Fruit fly (Drosophila melanogaster) whole organism, embryonic: ENCODE data around the gene Etfb.

Experiments used
- Abd-B ChIP-seq: fragments of 200-800 bp; sonication (Bioruptor generic); optimal IDR thresholded peaks from 2 replicates; lab custom pipeline; 2018; ENCODE audit warnings: missing biosample characterization, mild to moderate bottlenecking, missing genetic modification characterization, moderate library complexity
- CG10209 ChIP-seq: fragments of 200-800 bp; sonication (Bioruptor generic); optimal IDR thresholded peaks from 3 replicates; lab custom pipeline; 2017; ENCODE audit warnings: missing biosample characterization, mild to moderate bottlenecking, missing genetic modification characterization, missing genetic modification reagents
- CG11093 ChIP-seq: fragments of 200-800 bp; sonication (Bioruptor generic); IDR thresholded peaks from 3 replicates; pipeline ENCODE4 v1.3.6; 2022; ENCODE audit warnings: missing biosample characterization, missing genetic modification characterization
- CG11247 ChIP-seq: fragments of 200-800 bp; sonication (Bioruptor generic); IDR thresholded peaks from 2 replicates; pipeline ENCODE4 v1.3.6; 2022; ENCODE audit warnings: missing biosample characterization, missing genetic modification characterization
- CG13287 ChIP-seq: fragments of 200-800 bp; sonication (Bioruptor generic); IDR thresholded peaks from 2 replicates; pipeline ENCODE4 v1.3.6; 2022; ENCODE audit warnings: missing biosample characterization, missing genetic modification characterization; ENCODE audit not compliant: partially characterized antibody
- CG13296 ChIP-seq: fragments of 200-800 bp; sonication (Bioruptor generic); optimal IDR thresholded peaks from 3 replicates; lab custom pipeline; 2018; ENCODE audit warnings: missing biosample characterization, mild to moderate bottlenecking, missing genetic modification characterization
- CG13894 ChIP-seq: fragments of 200-800 bp; sonication (Bioruptor generic); optimal IDR thresholded peaks from 3 replicates; lab custom pipeline; 2018; ENCODE audit warnings: missing biosample characterization, mild to moderate bottlenecking, missing genetic modification characterization, moderate library complexity
- CG15479 ChIP-seq: fragments of 200-800 bp; sonication (Bioruptor generic); optimal IDR thresholded peaks from 3 replicates; lab custom pipeline; 2019; ENCODE audit warnings: missing biosample characterization, mild to moderate bottlenecking, missing genetic modification characterization, moderate library complexity
- CG17612 ChIP-seq: fragments of 200-800 bp; sonication (Bioruptor generic); IDR thresholded peaks from 2 replicates; pipeline ENCODE4 v1.3.6; 2022; ENCODE audit warnings: missing biosample characterization, missing genetic modification characterization
- CG17829 ChIP-seq: fragments of 200-800 bp; optimal IDR thresholded peaks from 2 replicates; lab custom pipeline; 2019; ENCODE audit warnings: missing biosample characterization, mild to moderate bottlenecking, missing genetic modification characterization, moderate library complexity
- CG33213 ChIP-seq: fragments of 200-800 bp; sonication (Bioruptor generic); optimal IDR thresholded peaks from 3 replicates; lab custom pipeline; 2016; ENCODE audit warnings: missing biosample characterization, missing genetic modification characterization
- CG4328 ChIP-seq: fragments of 200-800 bp; sonication (Bioruptor generic); optimal IDR thresholded peaks from 3 replicates; lab custom pipeline; 2017; ENCODE audit warnings: missing biosample characterization, missing genetic modification reagents, missing genetic modification characterization
- CG43689 ChIP-seq: fragments of 200-800 bp; sonication (Bioruptor generic); IDR thresholded peaks from 2 replicates; pipeline ENCODE4 v1.3.6; 2022; ENCODE audit warnings: missing biosample characterization, missing genetic modification characterization
- CG5953 ChIP-seq: fragments of 200-800 bp; sonication (Bioruptor generic); IDR thresholded peaks from 2 replicates; pipeline ENCODE4 v1.3.6; 2022; ENCODE audit warnings: missing biosample characterization, missing genetic modification characterization
- CG6689 ChIP-seq: fragments of 200-800 bp; sonication (Bioruptor generic); IDR thresholded peaks from 2 replicates; pipeline ENCODE4 v1.3.6; 2022; ENCODE audit warnings: missing biosample characterization, missing genetic modification characterization
- CG6813 ChIP-seq: fragments of 200-800 bp; sonication (Bioruptor generic); optimal IDR thresholded peaks from 2 replicates; lab custom pipeline; 2017; ENCODE audit warnings: missing biosample characterization, missing genetic modification characterization, mild to moderate bottlenecking, moderate library complexity, missing genetic modification reagents
- CG9876 ChIP-seq: fragments of 200-800 bp; sonication (Bioruptor generic); optimal IDR thresholded peaks from 2 replicates; lab custom pipeline; 2016; ENCODE audit warnings: missing biosample characterization, missing genetic modification characterization
- D19A ChIP-seq: fragments of 200-800 bp; optimal IDR thresholded peaks from 3 replicates; lab custom pipeline; 2019; ENCODE audit warnings: missing biosample characterization, mild to moderate bottlenecking, missing genetic modification characterization, moderate library complexity
- Dp ChIP-seq: fragments of 200-800 bp; sonication (Bioruptor generic); optimal IDR thresholded peaks from 2 replicates; lab custom pipeline; 2018; ENCODE audit warnings: missing biosample characterization, mild to moderate bottlenecking, missing genetic modification characterization, moderate library complexity
- Hr3 ChIP-seq: fragments of 200-800 bp; sonication (Bioruptor generic); optimal IDR thresholded peaks from 3 replicates; lab custom pipeline; 2016; ENCODE audit warnings: missing biosample characterization, missing genetic modification characterization
- Hr78 ChIP-seq, 2 experiments: fragments of 200-800 bp in 1 of 2; fragments of >200 bp in 1 of 2; sonication (Bioruptor generic) in 1 of 2; optimal IDR thresholded peaks; 2 replicates each; lab custom pipeline; 2017 to 2019; ENCODE audit warnings: missing biosample characterization in 2 of 2, missing genetic modification characterization in 2 of 2, mild to moderate bottlenecking in 1 of 2, moderate library complexity in 1 of 2
- Neu2 ChIP-seq: fragments of 200-800 bp; sonication (Bioruptor generic); optimal IDR thresholded peaks from 3 replicates; lab custom pipeline; 2016; ENCODE audit warnings: missing biosample characterization, missing genetic modification characterization, borderline replicate concordance
- Oli ChIP-seq: fragments of 200-800 bp; sonication (Bioruptor generic); optimal IDR thresholded peaks from 2 replicates; lab custom pipeline; 2018; ENCODE audit warnings: missing biosample characterization, mild to moderate bottlenecking, missing genetic modification characterization, moderate library complexity
- Opbp ChIP-seq: fragments of 200-800 bp; sonication (Bioruptor generic); IDR thresholded peaks from 3 replicates; pipeline ENCODE4 v1.3.6; 2022; ENCODE audit warnings: missing biosample characterization, missing genetic modification characterization; ENCODE audit not compliant: partially characterized antibody
- Ravus ChIP-seq: fragments of 200-800 bp; sonication (Bioruptor generic); IDR thresholded peaks from 2 replicates; pipeline ENCODE4 v1.3.6; 2022; ENCODE audit warnings: missing biosample characterization, missing genetic modification characterization
- Sox102F ChIP-seq: fragments of 200-800 bp; sonication (Bioruptor generic); optimal IDR thresholded peaks from 2 replicates; lab custom pipeline; 2018; ENCODE audit warnings: missing biosample characterization, mild to moderate bottlenecking, missing genetic modification characterization, moderate library complexity
- Spps ChIP-seq: fragments of 200-800 bp; sonication (Bioruptor generic); optimal IDR thresholded peaks from 2 replicates; lab custom pipeline; 2018; ENCODE audit warnings: missing biosample characterization, mild to moderate bottlenecking, missing genetic modification characterization
- TFAM ChIP-seq: fragments of 200-800 bp; sonication (Bioruptor generic); optimal IDR thresholded peaks from 2 replicates; lab custom pipeline; 2017; ENCODE audit warnings: missing biosample characterization, missing genetic modification characterization, inconsistent platforms
- Usf ChIP-seq: fragments of 200-800 bp; sonication (Bioruptor generic); optimal IDR thresholded peaks from 2 replicates; lab custom pipeline; 2017; ENCODE audit warnings: missing genotype, missing biosample characterization, missing genetic modification characterization
- aop ChIP-seq: fragments of 200-800 bp; sonication (Bioruptor generic); IDR thresholded peaks from 2 replicates; pipeline ENCODE4 v1.3.6; 2022; ENCODE audit warnings: missing biosample characterization, missing genetic modification characterization
- ara ChIP-seq: fragments of 200-800 bp; sonication (Bioruptor generic); IDR thresholded peaks from 2 replicates; pipeline ENCODE4 v1.3.6; 2022; ENCODE audit warnings: missing biosample characterization, missing genetic modification characterization
- az2 ChIP-seq: fragments of 200-800 bp; sonication (Bioruptor generic); optimal IDR thresholded peaks from 3 replicates; lab custom pipeline; 2016; ENCODE audit warnings: missing biosample characterization, missing genetic modification characterization
- bab2 ChIP-seq: fragments of 200-800 bp; sonication (Bioruptor generic); optimal IDR thresholded peaks from 2 replicates; lab custom pipeline; 2016; ENCODE audit warnings: missing biosample characterization, missing genetic modification characterization
- btn ChIP-seq: fragments of 200-800 bp; sonication (Bioruptor generic); optimal IDR thresholded peaks from 2 replicates; lab custom pipeline; 2016; ENCODE audit warnings: missing biosample characterization, missing genetic modification characterization
- cas ChIP-seq: fragments of 200-800 bp; sonication (Bioruptor generic); IDR thresholded peaks from 2 replicates; pipeline ENCODE4 v1.3.6; 2022; ENCODE audit warnings: missing biosample characterization, missing genetic modification characterization
- crp ChIP-seq, 2 experiments: fragments of 200-800 bp; sonication (Bioruptor generic); optimal IDR thresholded peaks; 2 replicates in 1 of 2; 3 replicates in 1 of 2; lab custom pipeline; 2017; ENCODE audit warnings: missing biosample characterization in 2 of 2, missing genetic modification characterization in 2 of 2, mild to moderate bottlenecking in 1 of 2, moderate library complexity in 1 of 2
- da ChIP-seq: fragments of 200-800 bp; sonication (Bioruptor generic); optimal IDR thresholded peaks from 2 replicates; lab custom pipeline; 2016; ENCODE audit warnings: missing biosample characterization, missing genetic modification characterization
- disco-r ChIP-seq: fragments of 200-800 bp; sonication (Bioruptor generic); optimal IDR thresholded peaks from 2 replicates; lab custom pipeline; 2016; ENCODE audit warnings: missing biosample characterization, missing genetic modification characterization
- dmrt11E ChIP-seq: fragments of 200-800 bp; sonication (Bioruptor generic); optimal IDR thresholded peaks from 3 replicates; lab custom pipeline; 2018; ENCODE audit warnings: missing biosample characterization, mild to moderate bottlenecking, missing genetic modification characterization, moderate library complexity
- gcm ChIP-seq: fragments of 200-800 bp; sonication (Bioruptor generic); optimal IDR thresholded peaks from 2 replicates; lab custom pipeline; 2019; ENCODE audit warnings: missing biosample characterization, mild to moderate bottlenecking, missing genetic modification characterization, moderate library complexity
- jigr1 ChIP-seq: fragments of 200-800 bp; sonication (Bioruptor generic); IDR thresholded peaks from 3 replicates; pipeline ENCODE4 v1.3.6; 2022; ENCODE audit warnings: missing biosample characterization, missing genetic modification characterization
- kni ChIP-seq: fragments of 200-800 bp; sonication (Bioruptor generic); optimal IDR thresholded peaks from 3 replicates; lab custom pipeline; 2017; ENCODE audit warnings: mild to moderate bottlenecking, missing biosample characterization, missing genetic modification reagents, missing genetic modification characterization
- prd ChIP-seq, 3 experiments: fragments of >200 bp in 2 of 3; fragments of 200-800 bp in 1 of 3; sonication (Bioruptor generic) in 1 of 3; optimal IDR thresholded peaks in 2 of 3; IDR thresholded peaks in 1 of 3; 2 replicates in 2 of 3; 3 replicates in 1 of 3; pipeline versions ENCODE4 v1.3.6 to Lab custom; 2017 to 2022; ENCODE audit warnings: missing biosample characterization in 1 of 3, missing genetic modification characterization in 1 of 3
- psq ChIP-seq: fragments of 200-800 bp; sonication (Bioruptor generic); optimal IDR thresholded peaks from 2 replicates; lab custom pipeline; 2017; ENCODE audit warnings: missing biosample characterization, missing genetic modification characterization
- pum ChIP-seq: fragments of 200-800 bp; sonication (Bioruptor generic); optimal IDR thresholded peaks from 2 replicates; lab custom pipeline; 2016; ENCODE audit warnings: missing biosample characterization, missing genetic modification characterization
- ranshi ChIP-seq: fragments of 200-800 bp; sonication (Bioruptor generic); IDR thresholded peaks from 2 replicates; pipeline ENCODE4 v1.3.6; 2022; ENCODE audit warnings: missing biosample characterization, missing genetic modification characterization
- ro ChIP-seq: fragments of 200-800 bp; sonication (Bioruptor generic); IDR thresholded peaks from 2 replicates; pipeline ENCODE4 v1.3.6; 2022; ENCODE audit warnings: missing biosample characterization, missing genetic modification characterization
- shn ChIP-seq: fragments of 200-800 bp; sonication (Bioruptor generic); optimal IDR thresholded peaks from 3 replicates; lab custom pipeline; 2016; ENCODE audit warnings: missing biosample characterization, missing genetic modification characterization
- sim ChIP-seq: fragments of 200-800 bp; sonication (Bioruptor generic); IDR thresholded peaks from 2 replicates; pipeline ENCODE4 v1.3.6; 2022; ENCODE audit warnings: missing biosample characterization, missing genetic modification characterization
- trem ChIP-seq: fragments of 200-800 bp; optimal IDR thresholded peaks from 3 replicates; lab custom pipeline; 2019; ENCODE audit warnings: missing biosample characterization, mild to moderate bottlenecking, missing genetic modification characterization, moderate library complexity

Etfb gene

dm6 chr3R:29771645-29772089, 31.1 kb downstream of the Etfb start (continued):
- TF ChIP-seq CG5953 (GFP tag; lab: Robert Waterston, UW) (0 out of 2 replicates have a peak, but pooled peaks have one; percentile 38), Hr78 (GFP tag; optimal IDR thresholded peaks at IDR 0.05; lab: Kevin White, UChicago) (no peak), CG4328 (GFP tag; lab: Kevin White, UChicago) (no peak), D19A (tag; lab: Kevin White, UChicago) (peak; percentile 17), CG11093 (GFP tag; lab: Robert Waterston, UW) (no peak), CG13287 (GFP tag; lab: Robert Waterston, UW) (peak; percentile 68), CG13894 (peak; percentile 69), CG17612 (GFP tag; lab: Robert Waterston, UW) (no peak), CG17829 (tag; lab: Kevin White, UChicago) (no peak), ro (no peak), disco-r (peak; percentile 44), jigr1 (GFP tag; lab: Robert Waterston, UW) (no peak), ranshi (GFP tag; lab: Robert Waterston, UW) (no peak; the same call in 1 of the 2 replicates), CG10209 (no peak), CG15479 (GFP tag; lab: Kevin White, UChicago) (peak; percentile 65), prd (optimal IDR thresholded peaks at IDR 0.05; lab: Kevin White, UChicago) (no peak), prd (GFP tag; IDR thresholded peaks at IDR 0.05; lab: Robert Waterston, UW) (no peak), CG11247 (GFP tag; lab: Robert Waterston, UW) (no peak), Abd-B (GFP tag; lab: Kevin White, UChicago) (no peak), kni (GFP tag; lab: Kevin White, UChicago) (peak; percentile 76), shn (no peak), bab2 (GFP tag; lab: Kevin White, UChicago) (no peak), Usf (no peak), CG6813 (GFP tag; lab: Kevin White, UChicago) (peak; percentile 53), pum (no peak), Opbp (GFP tag; lab: Robert Waterston, UW) (0 out of 3 replicates have a peak, but pooled peaks have one; percentile 13), Neu2 (GFP tag; lab: Kevin White, UChicago) (no peak), Oli (tag; lab: Kevin White, UChicago) (no peak), cas (GFP tag; lab: Robert Waterston, UW) (no peak), dmrt11E (tag; lab: Kevin White, UChicago) (no peak), da (GFP tag; lab: Kevin White, UChicago) (no peak), psq (GFP tag; lab: Kevin White, UChicago) (no peak), Hr3 (GFP tag; lab: Kevin White, UChicago) (no peak), CG43689 (GFP tag; lab: Robert Waterston, UW) (no peak), CG13296 (GFP tag; lab: Kevin White, UChicago) (no peak), ara (GFP tag; lab: Robert Waterston, UW) (no peak), sim (0 out of 2 replicates have a peak, but pooled peaks have one; percentile 12), gcm (GFP tag; lab: Kevin White, UChicago) (peak; percentile 55), TFAM (GFP tag; lab: Kevin White, UChicago) (no peak), CG9876 (GFP tag; lab: Kevin White, UChicago) (no peak), aop (GFP tag; lab: Robert Waterston, UW) (no peak), trem (tag; lab: Kevin White, UChicago) (no peak), Ravus (GFP tag; lab: Robert Waterston, UW) (no peak), Dp (GFP tag; lab: Kevin White, UChicago) (peak; percentile 57), az2 (GFP tag; lab: Kevin White, UChicago) (no peak), crp (GFP tag; optimal IDR thresholded peaks at IDR 0.05; lab: Kevin White, UChicago) (no peak), btn (GFP tag; lab: Kevin White, UChicago) (no peak), CG6689 (GFP tag; lab: Robert Waterston, UW) (no peak), Sox102F (no peak), Spps (no peak), CG33213 (GFP tag; lab: Kevin White, UChicago) (no peak)
